Worm (Caenorhabditis elegans): ENCODE results near the gene str-112.

- TF ChIP-seq unc-62 (GFP tag; optimal IDR thresholded peaks at IDR 0.05): no peak
- no peak for TF ChIP-seq jun-1 (tag; optimal IDR thresholded peaks at IDR 0.05)
- TF ChIP-seq vab-15 (tag; optimal IDR thresholded peaks at IDR 0.05): no peak
- no peak for TF ChIP-seq zag-1 (tag; optimal IDR thresholded peaks at IDR 0.05)
- no peak for TF ChIP-seq nhr-19 (GFP tag; conservative IDR thresholded peaks at IDR 0.05)
- TF ChIP-seq tbx-2 (tag; optimal IDR thresholded peaks at IDR 0.05): no peak
- TF ChIP-seq nhr-11 (tag; optimal IDR thresholded peaks at IDR 0.05): no peak
- no peak for TF ChIP-seq nhr-85 (tag)
- no peak for TF ChIP-seq lin-39 (tag; optimal IDR thresholded peaks at IDR 0.05)
- TF ChIP-seq C16A3.4 (tag; optimal IDR thresholded peaks at IDR 0.05): no peak
- TF ChIP-seq nhr-237 (tag; optimal IDR thresholded peaks at IDR 0.05): no peak
- no peak for TF ChIP-seq pax-3 (tag; optimal IDR thresholded peaks at IDR 0.05)
- TF ChIP-seq hlh-4 (tag; optimal IDR thresholded peaks at IDR 0.05): no peak
Measured at ce11 chrV:7175201-7175600, 37.0 kb upstream of the str-112 start, which contains the start of gene lgc-39.

Measured in whole organism, L1 larva.